Worm (Caenorhabditis elegans): Measurements from ENCODE around the gene F58G1.8.

DNA sequence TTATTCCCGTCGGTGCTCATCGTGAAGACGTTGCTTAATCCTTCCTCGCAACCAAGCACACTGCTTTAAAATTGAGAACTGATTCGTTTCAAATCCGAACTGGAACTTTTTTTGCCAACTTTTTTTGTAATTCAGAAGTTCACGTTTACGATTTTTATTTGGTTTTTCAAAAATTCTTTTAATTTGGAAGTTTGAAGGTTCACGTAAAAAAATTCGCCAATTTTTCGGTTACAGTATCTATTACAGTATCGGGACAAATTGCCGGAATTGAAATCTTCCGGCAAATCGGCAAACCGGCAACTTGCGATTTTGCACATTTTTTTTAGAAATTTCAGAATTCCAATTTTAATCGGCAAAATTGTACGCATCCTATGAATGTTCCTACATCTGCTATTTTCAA lies 2.8 kb upstream of the F58G1.8 start, which contains the start of gene F58G1.3:
- TF ChIP-seq nhr-77 (tag; optimal IDR thresholded peaks at IDR 0.05) (no peak), unc-39 (tag; optimal IDR thresholded peaks at IDR 0.05) (no peak), ceh-16 (tag; optimal IDR thresholded peaks at IDR 0.05) (no peak)
